Worm (Caenorhabditis elegans): ENCODE measurements around the gene clec-153.

clec-153 gene

DNA sequence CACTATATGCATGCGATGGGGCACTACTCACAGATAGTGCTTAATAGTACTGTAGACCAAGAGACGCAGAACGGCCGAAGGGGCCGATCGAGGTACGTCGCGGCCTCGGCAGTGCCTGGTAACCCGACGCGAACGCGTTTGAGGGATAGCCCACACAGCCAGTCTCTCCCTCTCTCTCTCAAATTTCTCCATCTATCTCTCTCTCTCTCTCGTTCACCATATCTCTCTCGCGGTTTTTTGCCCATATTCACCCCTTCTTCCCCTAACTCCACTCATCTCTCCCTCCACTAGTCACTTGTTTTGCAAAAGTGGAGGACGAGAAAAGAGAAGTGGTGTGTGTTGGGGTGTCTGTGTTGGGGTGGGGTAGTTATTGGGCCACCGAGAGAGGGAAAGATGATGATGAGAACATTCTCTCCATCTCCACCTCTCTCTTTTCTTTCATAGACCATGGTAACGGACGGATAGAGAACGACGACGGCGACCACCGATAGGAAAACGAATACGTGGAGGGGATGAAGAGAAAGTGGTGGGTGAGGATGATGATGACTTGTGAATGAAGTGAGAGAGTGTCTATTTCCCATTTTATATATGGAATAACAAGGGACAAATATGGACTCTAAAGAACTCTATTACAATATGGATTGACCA is 31.8 kb downstream of the clec-153 start (continued):
- TF ChIP-seq aly-2 (tag; optimal IDR thresholded peaks at IDR 0.05) (no peak), blmp-1 (tag; optimal IDR thresholded peaks at IDR 0.05) (peak; percentile 87), hpl-2 (GFP tag; optimal IDR thresholded peaks at IDR 0.05) (no peak), mab-9 (GFP tag; IDR thresholded peaks at IDR 0.05) (no peak), sup-37 (GFP tag; optimal IDR thresholded peaks at IDR 0.05) (no peak), nhr-28 (tag; optimal IDR thresholded peaks at IDR 0.05) (no peak), sox-4 (tag; optimal IDR thresholded peaks at IDR 0.05) (no peak), mef-2 (tag; optimal IDR thresholded peaks at IDR 0.05) (no peak), ceh-88 (GFP tag; IDR thresholded peaks at IDR 0.05) (no peak), nhr-77 (tag; optimal IDR thresholded peaks at IDR 0.05) (peak; percentile 22), zip-4 (GFP tag; optimal IDR thresholded peaks at IDR 0.05) (no peak), ztf-11 (tag; optimal IDR thresholded peaks at IDR 0.05) (peak in 1 of 2 experiments; percentile 25), mdl-1 (tag; optimal IDR thresholded peaks at IDR 0.05) (peak in 1 of 2 experiments; percentile 32), lir-3 (tag; optimal IDR thresholded peaks at IDR 0.05; ENCODE audit: poor library complexity) (no peak), ztf-4 (tag; optimal IDR thresholded peaks at IDR 0.05) (no peak), ceh-8 (GFP tag; optimal IDR thresholded peaks at IDR 0.05) (no peak), pax-3 (tag; optimal IDR thresholded peaks at IDR 0.05) (no peak), swsn-7 (tag; optimal IDR thresholded peaks at IDR 0.05) (peak; percentile 46), fkh-4 (tag; optimal IDR thresholded peaks at IDR 0.05; ENCODE audit: borderline replicate concordance) (no peak), nhr-84 (tag; optimal IDR thresholded peaks at IDR 0.05) (no peak), lin-39 (tag; optimal IDR thresholded peaks at IDR 0.05) (no peak), xbp-1 (tag; optimal IDR thresholded peaks at IDR 0.05) (peak; percentile 39), ceh-82 (tag; optimal IDR thresholded peaks at IDR 0.05) (peak in 2 of 3 experiments; percentile 22 to 63), egl-13 (tag; optimal IDR thresholded peaks at IDR 0.05) (no peak), nhr-11 (tag; optimal IDR thresholded peaks at IDR 0.05) (no peak), C16A3.4 (tag; optimal IDR thresholded peaks at IDR 0.05) (no peak), C04F5.9 (tag; optimal IDR thresholded peaks at IDR 0.05) (no peak), tlp-1 (tag; optimal IDR thresholded peaks at IDR 0.05) (no peak), nhr-237 (tag; optimal IDR thresholded peaks at IDR 0.05) (no peak), pag-3 (tag; optimal IDR thresholded peaks at IDR 0.05; ENCODE audit: borderline replicate concordance, insufficient read depth) (no peak), unc-62 (GFP tag; optimal IDR thresholded peaks at IDR 0.05) (no peak), vab-15 (tag; optimal IDR thresholded peaks at IDR 0.05) (no peak)

DNA sequence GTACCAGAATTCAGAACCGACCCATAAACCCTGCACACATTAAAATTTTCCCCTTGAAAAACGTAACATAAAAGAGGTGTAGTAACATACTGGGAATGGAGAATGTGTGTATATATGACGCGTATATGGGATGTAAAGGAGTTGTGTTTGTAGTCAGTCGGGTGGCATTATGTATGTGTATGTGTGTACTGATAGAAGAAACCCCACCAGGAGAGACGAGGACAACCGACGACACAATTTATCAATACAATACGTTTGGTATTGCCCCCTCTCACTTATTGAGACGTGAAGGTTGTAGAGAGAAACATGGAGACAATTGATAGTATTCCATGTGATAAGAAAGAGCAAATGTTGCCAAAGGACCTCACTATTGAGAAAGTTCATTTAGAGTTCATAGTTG is 33.0 kb downstream of the clec-153 start:
- TF ChIP-seq mef-2 (tag; optimal IDR thresholded peaks at IDR 0.05) (no peak), efl-3 (GFP tag; optimal IDR thresholded peaks at IDR 0.05) (no peak), lsy-2 (tag; optimal IDR thresholded peaks at IDR 0.05) (no peak), irx-1 (tag; optimal IDR thresholded peaks at IDR 0.05) (no peak), nhr-47 (tag; optimal IDR thresholded peaks at IDR 0.05) (no peak), nhr-85 (tag) (no peak), ama-1 (optimal IDR thresholded peaks at IDR 0.05) (no peak), C16A3.4 (tag; optimal IDR thresholded peaks at IDR 0.05) (no peak), hpl-2 (GFP tag; optimal IDR thresholded peaks at IDR 0.05) (no peak), pqm-1 (tag; optimal IDR thresholded peaks at IDR 0.05) (peak; percentile 25), mab-9 (GFP tag; IDR thresholded peaks at IDR 0.05) (no peak), snpc-4 (tag; optimal IDR thresholded peaks at IDR 0.05) (no peak), nhr-76 (tag; optimal IDR thresholded peaks at IDR 0.05) (no peak), swsn-7 (tag; optimal IDR thresholded peaks at IDR 0.05) (no peak), ceh-8 (GFP tag; optimal IDR thresholded peaks at IDR 0.05) (no peak), snu-23 (GFP tag; optimal IDR thresholded peaks at IDR 0.05) (no peak), ztf-11 (tag; optimal IDR thresholded peaks at IDR 0.05) (no peak), fkh-4 (tag; optimal IDR thresholded peaks at IDR 0.05; ENCODE audit: borderline replicate concordance) (no peak), lin-35 (GFP tag; optimal IDR thresholded peaks at IDR 0.05) (peak in 1 of 2 experiments; percentile 20), nhr-28 (tag; optimal IDR thresholded peaks at IDR 0.05) (no peak), fkh-8 (tag; optimal IDR thresholded peaks at IDR 0.05) (no peak), nhr-84 (tag; optimal IDR thresholded peaks at IDR 0.05) (no peak), aly-2 (tag; optimal IDR thresholded peaks at IDR 0.05) (no peak), dsc-1 (tag; optimal IDR thresholded peaks at IDR 0.05) (no peak), fkh-10 (GFP tag; optimal IDR thresholded peaks at IDR 0.05) (no peak), nhr-11 (tag; optimal IDR thresholded peaks at IDR 0.05) (no peak), sox-4 (tag; optimal IDR thresholded peaks at IDR 0.05) (no peak), lin-14 (GFP tag; optimal IDR thresholded peaks at IDR 0.05) (peak; percentile 3), aha-1 (tag; optimal IDR thresholded peaks at IDR 0.05) (no peak), elt-2 (tag; optimal IDR thresholded peaks at IDR 0.05) (peak; percentile 46), grh-1 (GFP tag; IDR thresholded peaks at IDR 0.05) (no peak), rnt-1 (tag; optimal IDR thresholded peaks at IDR 0.05) (no peak)

Data from whole organism, L1 larva.